In genomic region chr3L:14652554-14652953, dm6 we compare ENCODE assay signal across 1 fruit fly cellular context.
TF ChIP-seq lines count a peak whose summit lies in the region.

No protein-coding gene starts in this region.

TF ChIP-seq in whole organism, embryonic, 481 proteins besides CTCF, POLR2A, EP300 and RAD21 (continued from another document):
- TF ChIP-seq CG7357 (GFP tag; IDR thresholded peaks at IDR 0.05; lab: Robert Waterston, UW) (peak; percentile 50; the same call in 1 of the 3 replicates), CG6791 (GFP tag; IDR thresholded peaks at IDR 0.05; lab: Robert Waterston, UW; ENCODE audit: partially characterized antibody) (no peak), CG14014 (GFP tag; IDR thresholded peaks at IDR 0.05; lab: Robert Waterston, UW) (peak; percentile 27; the same call in 1 of the 2 replicates), CG12219 (GFP tag; optimal IDR thresholded peaks at IDR 0.05; lab: Kevin White, UChicago) (peak; percentile 75), CG4282 (GFP tag; optimal IDR thresholded peaks at IDR 0.05; lab: Kevin White, UChicago) (no peak), Camta (GFP tag; optimal IDR thresholded peaks at IDR 0.05; lab: Kevin White, UChicago) (peak; percentile 85), Jarid2 (GFP tag; optimal IDR thresholded peaks at IDR 0.05; lab: Kevin White, UChicago) (peak; percentile 48), pho (GFP tag; optimal IDR thresholded peaks at IDR 0.05; lab: Kevin White, UChicago) (no peak), CG3407 (GFP tag; optimal IDR thresholded peaks at IDR 0.05; lab: Kevin White, UChicago) (peak; percentile 68), CG10321 (GFP tag; IDR thresholded peaks at IDR 0.05; lab: Robert Waterston, UW) (no peak), crol (GFP tag; IDR thresholded peaks at IDR 0.05; lab: Robert Waterston, UW) (peak; percentile 28; the same call in 1 of the 2 replicates)
